Worm (Caenorhabditis elegans): ENCODE results near the gene nhr-223.

Gene nhr-223

DNA sequence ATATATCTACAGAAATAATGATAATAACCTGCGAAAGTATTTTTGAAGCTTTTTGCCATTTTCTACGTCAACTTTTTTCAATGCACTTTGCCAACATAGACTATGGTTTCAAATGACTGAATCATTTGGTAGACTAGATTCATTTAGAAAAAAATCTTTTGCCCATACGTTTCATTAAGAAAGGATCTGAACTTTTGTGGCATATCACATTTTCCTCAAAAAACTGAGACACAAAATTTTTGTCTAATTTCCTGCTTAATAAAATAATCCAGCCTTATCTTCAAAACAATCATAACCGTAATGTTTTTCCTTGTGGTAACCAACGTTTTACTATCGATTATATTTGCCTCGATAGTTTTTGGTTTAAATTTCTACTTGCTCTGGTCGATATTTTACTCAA lies 29.9 kb downstream of the nhr-223 start, which contains the start of gene srbc-51:
Gene srbc-51, plus strand, starts transcription at position 301 of the 400 bp plus-strand sequence.
- no peak for TF ChIP-seq flt-1 (GFP tag; IDR thresholded peaks at IDR 0.05)

DNA sequence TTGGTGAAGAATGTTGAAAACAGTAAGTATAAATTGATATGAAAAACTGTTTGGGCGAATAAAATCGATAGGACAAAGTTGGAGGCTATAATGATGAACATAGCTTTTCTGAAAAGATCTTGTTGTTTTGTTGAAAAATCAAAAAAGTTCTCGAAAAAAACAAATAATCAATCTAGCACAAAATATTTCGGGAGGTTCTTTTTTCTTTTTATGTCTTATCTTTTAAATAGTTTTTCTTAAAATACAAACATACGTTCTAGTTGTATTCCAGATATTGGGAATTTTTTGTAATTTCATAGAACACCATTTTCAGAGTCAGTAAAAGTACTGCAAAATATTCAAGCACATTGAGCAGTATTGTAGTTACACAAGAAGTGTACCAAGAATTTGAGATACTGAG lies 33.7 kb downstream of the nhr-223 start, which contains the start of gene srbc-55:
Gene srbc-55, minus strand, starts transcription at position 101 of the 400 bp plus-strand sequence.
- TF ChIP-seq ceh-36 (tag; optimal IDR thresholded peaks at IDR 0.05) (no peak), ama-1 (optimal IDR thresholded peaks at IDR 0.05) (no peak), sea-1 (GFP tag; conservative IDR thresholded peaks at IDR 0.05) (no peak), hmbx-1 (tag; optimal IDR thresholded peaks at IDR 0.05) (no peak), tbx-11 (GFP tag; IDR thresholded peaks at IDR 0.05) (no peak), hnd-1 (tag; optimal IDR thresholded peaks at IDR 0.05) (no peak), ceh-13 (GFP tag; optimal IDR thresholded peaks at IDR 0.05) (no peak), F13C5.2 (tag; optimal IDR thresholded peaks at IDR 0.05) (no peak), tbx-37 (GFP tag; conservative IDR thresholded peaks at IDR 0.05) (no peak), scrt-1 (GFP tag; IDR thresholded peaks at IDR 0.05) (no peak), pes-1 (GFP tag; IDR thresholded peaks at IDR 0.05) (no peak), aly-1 (tag; optimal IDR thresholded peaks at IDR 0.05) (no peak), flt-1 (GFP tag; IDR thresholded peaks at IDR 0.05) (no peak)

DNA sequence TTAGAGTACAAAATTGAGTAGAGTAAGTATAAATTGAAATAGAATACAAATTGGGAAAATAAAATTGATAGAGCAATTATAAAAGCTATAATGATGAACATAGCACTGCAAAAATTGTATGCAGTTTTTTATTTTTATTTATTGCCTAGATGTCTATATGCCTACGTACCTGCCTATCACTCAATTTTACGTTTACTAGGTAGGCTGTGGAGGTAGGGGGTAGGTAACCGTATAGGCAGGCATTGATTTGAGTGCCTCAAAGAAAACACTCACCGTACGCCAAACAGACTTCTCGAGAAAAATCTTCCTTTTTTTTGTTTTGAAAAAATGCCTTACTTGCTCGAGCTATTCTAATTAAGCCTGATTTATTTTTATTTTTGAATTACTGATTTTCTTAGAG lies 35.4 kb downstream of the nhr-223 start, which contains the start of gene srbc-56:
Gene srbc-56, minus strand, starts transcription at position 101 of the 400 bp plus-strand sequence.
- TF ChIP-seq tra-4 (tag; optimal IDR thresholded peaks at IDR 0.05) = no peak
- no peak for TF ChIP-seq ceh-13 (GFP tag; optimal IDR thresholded peaks at IDR 0.05)
- no peak for TF ChIP-seq pes-1 (GFP tag; IDR thresholded peaks at IDR 0.05)
- TF ChIP-seq sea-1 (GFP tag; conservative IDR thresholded peaks at IDR 0.05) = no peak
- no peak for TF ChIP-seq tbx-11 (GFP tag; IDR thresholded peaks at IDR 0.05)
- TF ChIP-seq ets-7 (tag; optimal IDR thresholded peaks at IDR 0.05) = no peak
- TF ChIP-seq ceh-36 (tag; optimal IDR thresholded peaks at IDR 0.05) = no peak
- TF ChIP-seq F13C5.2 (tag; optimal IDR thresholded peaks at IDR 0.05) = no peak

DNA sequence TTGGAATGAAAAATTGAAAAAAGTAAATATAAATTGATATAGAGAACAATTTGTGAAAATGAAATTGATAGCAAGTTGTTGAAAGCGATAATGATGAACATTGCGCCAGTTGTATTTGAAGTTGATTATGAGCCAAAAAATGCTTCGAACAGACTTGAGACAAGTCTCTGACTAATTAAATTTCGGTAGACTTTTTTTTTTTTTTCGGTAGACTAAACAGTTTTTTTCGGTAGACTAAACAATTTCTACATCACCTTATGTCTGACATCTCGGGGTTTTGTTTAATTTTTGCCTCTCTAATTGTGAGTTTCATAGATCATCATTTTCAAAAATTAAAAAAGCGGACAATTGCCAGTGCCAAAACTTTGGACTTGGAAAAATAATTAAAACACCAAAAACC lies 37.4 kb downstream of the nhr-223 start, which contains the start of gene srbc-54:
Gene srbc-54, minus strand, starts transcription at position 101 of the 400 bp plus-strand sequence.
- no peak for TF ChIP-seq F13C5.2 (tag; optimal IDR thresholded peaks at IDR 0.05)
- TF ChIP-seq hnd-1 (tag; optimal IDR thresholded peaks at IDR 0.05) = no peak
- no peak for TF ChIP-seq aly-1 (tag; optimal IDR thresholded peaks at IDR 0.05)
- TF ChIP-seq ama-1 (optimal IDR thresholded peaks at IDR 0.05) = no peak
- no peak for TF ChIP-seq tra-4 (tag; optimal IDR thresholded peaks at IDR 0.05)
- no peak for TF ChIP-seq hmg-4 (GFP tag; optimal IDR thresholded peaks at IDR 0.05)
- TF ChIP-seq flt-1 (GFP tag; IDR thresholded peaks at IDR 0.05) = no peak

ce11 chrV:15841095-15841494 lies 44.9 kb downstream of the nhr-223 start, which contains the start of gene srh-149:
Gene srh-149 (minus strand): TSS chrV:15841195.
- TF ChIP-seq B0310.2 (tag; optimal IDR thresholded peaks at IDR 0.05) (no peak), tra-4 (tag; optimal IDR thresholded peaks at IDR 0.05) (no peak), hmg-4 (GFP tag; optimal IDR thresholded peaks at IDR 0.05) (no peak), ceh-13 (GFP tag; optimal IDR thresholded peaks at IDR 0.05) (no peak), ceh-36 (tag; optimal IDR thresholded peaks at IDR 0.05) (no peak), flt-1 (GFP tag; IDR thresholded peaks at IDR 0.05) (no peak), aly-1 (tag; optimal IDR thresholded peaks at IDR 0.05) (no peak), tbx-11 (GFP tag; IDR thresholded peaks at IDR 0.05) (no peak), F13C5.2 (tag; optimal IDR thresholded peaks at IDR 0.05) (no peak)
